Worm (Caenorhabditis elegans) whole organism, late embryonic: Measurements from ENCODE around the gene T28D6.5.

ENCODE experiments used
- K02D7.2 ChIP-seq: sonication (generic microtip); optimal IDR thresholded peaks from 2 replicates; lab custom pipeline; 2017; ENCODE audit warnings: mild to moderate bottlenecking, missing genetic modification characterization, missing compliant biosample characterization
- K09A11.1 ChIP-seq: sonication (generic microtip); optimal IDR thresholded peaks from 2 replicates; lab custom pipeline; 2017; ENCODE audit warnings: antibody characterized with exemption, mild to moderate bottlenecking, missing genetic modification characterization, missing compliant biosample characterization; ENCODE audit not compliant: insufficient read depth
- Y22D7AL.16 ChIP-seq: sonication (generic microtip); optimal IDR thresholded peaks from 2 replicates; lab custom pipeline; 2016; ENCODE audit warnings: missing genetic modification characterization, missing compliant biosample characterization
- ahr-1 ChIP-seq: sonication (generic microtip); optimal IDR thresholded peaks from 2 replicates; lab custom pipeline; 2016; ENCODE audit warnings: missing genetic modification characterization, missing compliant biosample characterization
- ama-1 ChIP-seq: fragments of 150-350 bp; optimal IDR thresholded peaks from 2 replicates; lab custom pipeline; 2014
- ceh-14 ChIP-seq: sonication (generic microtip); optimal IDR thresholded peaks from 2 replicates; lab custom pipeline; 2016; ENCODE audit warnings: missing genotype, missing genetic modification characterization, missing compliant biosample characterization
- ceh-2 ChIP-seq: sonication (generic microtip); optimal IDR thresholded peaks from 2 replicates; lab custom pipeline; 2016; ENCODE audit warnings: missing genotype, missing genetic modification characterization, missing compliant biosample characterization
- ceh-22 ChIP-seq: sonication (generic microtip); optimal IDR thresholded peaks from 2 replicates; lab custom pipeline; 2017; ENCODE audit warnings: missing biosample characterization, missing genetic modification characterization
- ceh-24 ChIP-seq: sonication (generic microtip); optimal IDR thresholded peaks from 2 replicates; lab custom pipeline; 2016; ENCODE audit warnings: mild to moderate bottlenecking, missing genetic modification characterization, missing compliant biosample characterization
- ceh-30 ChIP-seq: fragments of 150-350 bp; optimal IDR thresholded peaks from 2 replicates; lab custom pipeline; 2014; ENCODE audit warnings: missing biosample characterization, missing genetic modification characterization
- ceh-34 ChIP-seq: sonication (generic microtip); optimal IDR thresholded peaks from 2 replicates; lab custom pipeline; 2016; ENCODE audit warnings: mild to moderate bottlenecking, missing genetic modification characterization, missing compliant biosample characterization
- ceh-45 ChIP-seq: fragments of 200-800 bp; sonication (Bioruptor generic); IDR thresholded peaks from 2 replicates; pipeline ENCODE4 v1.3.6; 2022; ENCODE audit warnings: missing genetic modification reagents, missing genetic modification characterization, missing compliant biosample characterization
- ceh-9 ChIP-seq: sonication (generic microtip); optimal IDR thresholded peaks from 2 replicates; lab custom pipeline; 2016; ENCODE audit warnings: mild to moderate bottlenecking, missing genetic modification characterization, inconsistent platforms, missing compliant biosample characterization
- che-1 ChIP-seq: sonication (generic microtip); optimal IDR thresholded peaks from 2 replicates; lab custom pipeline; 2016; ENCODE audit warnings: mild to moderate bottlenecking, missing genetic modification characterization, missing compliant biosample characterization
- dve-1 ChIP-seq: sonication (generic microtip); optimal IDR thresholded peaks from 2 replicates; lab custom pipeline; 2017; ENCODE audit warnings: antibody characterized with exemption, mild to moderate bottlenecking, missing genetic modification characterization, missing compliant biosample characterization
- elt-2 ChIP-seq: sonication (generic microtip); optimal IDR thresholded peaks from 2 replicates; lab custom pipeline; 2016; ENCODE audit warnings: missing genetic modification reagents, missing genetic modification characterization, missing compliant biosample characterization
- fax-1 ChIP-seq: sonication (generic microtip); optimal IDR thresholded peaks from 2 replicates; lab custom pipeline; 2016; ENCODE audit warnings: missing genotype, missing genetic modification characterization, missing compliant biosample characterization
- fkh-10 ChIP-seq: fragments of 150-350 bp; optimal IDR thresholded peaks from 2 replicates; lab custom pipeline; 2014; ENCODE audit warnings: missing biosample characterization, missing genetic modification reagents, missing genetic modification characterization
- hlh-30 ChIP-seq: sonication (generic microtip); optimal IDR thresholded peaks from 2 replicates; lab custom pipeline; 2017; ENCODE audit warnings: antibody characterized with exemption, missing genetic modification characterization, missing compliant biosample characterization; ENCODE audit not compliant: insufficient read depth
- hlh-6 ChIP-seq: sonication (generic microtip); optimal IDR thresholded peaks from 2 replicates; lab custom pipeline; 2016; ENCODE audit warnings: missing genotype, missing genetic modification characterization, missing compliant biosample characterization
- hlh-8 ChIP-seq: sonication (generic microtip); optimal IDR thresholded peaks from 2 replicates; lab custom pipeline; 2016; ENCODE audit warnings: missing genotype, missing genetic modification characterization, missing compliant biosample characterization
- lim-6 ChIP-seq: sonication (generic microtip); optimal IDR thresholded peaks from 2 replicates; lab custom pipeline; 2016; ENCODE audit warnings: missing genetic modification characterization, missing compliant biosample characterization
- lin-11 ChIP-seq: fragments of 200-800 bp; sonication (Bioruptor generic); optimal IDR thresholded peaks from 2 replicates; lab custom pipeline; 2018; ENCODE audit warnings: mild to moderate bottlenecking, missing genetic modification characterization, missing compliant biosample characterization
- madf-2 ChIP-seq: sonication (generic microtip); optimal IDR thresholded peaks from 2 replicates; lab custom pipeline; 2017; ENCODE audit warnings: missing genetic modification characterization, missing compliant biosample characterization
- mec-3 ChIP-seq: sonication (generic microtip); optimal IDR thresholded peaks from 2 replicates; lab custom pipeline; 2016; ENCODE audit warnings: borderline replicate concordance, missing genetic modification characterization, missing compliant biosample characterization
- npax-4 ChIP-seq: sonication (generic microtip); optimal IDR thresholded peaks from 2 replicates; lab custom pipeline; 2016; ENCODE audit warnings: missing genetic modification characterization, missing compliant biosample characterization
- pat-9 ChIP-seq: fragments of 200-800 bp; sonication (Bioruptor generic); optimal IDR thresholded peaks from 2 replicates; lab custom pipeline; 2018; ENCODE audit warnings: mild to moderate bottlenecking, missing genetic modification characterization, moderate library complexity, missing compliant biosample characterization
- pha-2 ChIP-seq: sonication (generic microtip); optimal IDR thresholded peaks from 2 replicates; lab custom pipeline; 2017; ENCODE audit warnings: mild to moderate bottlenecking, missing genetic modification characterization, missing compliant biosample characterization
- pha-4 ChIP-seq: fragments of 150-350 bp; optimal IDR thresholded peaks from 2 replicates; lab custom pipeline; 2018; ENCODE audit warnings: missing biosample characterization, missing genetic modification reagents, missing genetic modification characterization
- pqm-1 ChIP-seq: sonication (generic microtip); optimal IDR thresholded peaks from 2 replicates; lab custom pipeline; 2016; ENCODE audit warnings: missing genetic modification characterization, missing compliant biosample characterization
- sdc-2 ChIP-seq: sonication (generic microtip); optimal IDR thresholded peaks from 2 replicates; lab custom pipeline; 2016; ENCODE audit warnings: missing genotype, missing genetic modification characterization, missing compliant biosample characterization
- sox-4 ChIP-seq: sonication (generic microtip); optimal IDR thresholded peaks from 2 replicates; lab custom pipeline; 2017; ENCODE audit warnings: mild to moderate bottlenecking, missing genetic modification characterization, inconsistent platforms, missing compliant biosample characterization
- syd-9 ChIP-seq: sonication (generic microtip); optimal IDR thresholded peaks from 2 replicates; lab custom pipeline; 2016; ENCODE audit warnings: mild to moderate bottlenecking, missing genetic modification characterization, moderate library complexity, missing compliant biosample characterization
- tbx-2 ChIP-seq: sonication (generic microtip); optimal IDR thresholded peaks from 2 replicates; lab custom pipeline; 2016; ENCODE audit warnings: missing genetic modification characterization, missing compliant biosample characterization
- tbx-7 ChIP-seq: sonication (generic microtip); optimal IDR thresholded peaks from 2 replicates; lab custom pipeline; 2016; ENCODE audit warnings: missing genotype, missing genetic modification characterization, missing compliant biosample characterization
- unc-3 ChIP-seq, 2 experiments: fragments of 200-800 bp in 1 of 2; sonication (Bioruptor generic) in 1 of 2; sonication (generic microtip) in 1 of 2; conservative IDR thresholded peaks in 1 of 2; optimal IDR thresholded peaks in 1 of 2; 2 replicates each; pipeline versions ENCODE4 v1.3.6 to Lab custom; 2016 to 2022; ENCODE audit warnings: missing compliant biosample characterization in 2 of 2, missing genetic modification characterization in 2 of 2, missing genetic modification reagents in 1 of 2
- unc-42 ChIP-seq: sonication (generic microtip); optimal IDR thresholded peaks from 2 replicates; lab custom pipeline; 2016; ENCODE audit warnings: missing genotype, missing genetic modification characterization, missing compliant biosample characterization
- unc-55 ChIP-seq: sonication (generic microtip); optimal IDR thresholded peaks from 2 replicates; lab custom pipeline; 2017; ENCODE audit warnings: missing biosample characterization, missing genetic modification reagents, missing genetic modification characterization
- zip-5 ChIP-seq: sonication (generic microtip); optimal IDR thresholded peaks from 2 replicates; lab custom pipeline; 2016; ENCODE audit warnings: missing genetic modification characterization, missing compliant biosample characterization
- ztf-16 ChIP-seq: sonication (generic microtip); optimal IDR thresholded peaks from 2 replicates; lab custom pipeline; 2017; ENCODE audit warnings: missing genetic modification characterization, missing compliant biosample characterization

The T28D6.5 gene

DNA sequence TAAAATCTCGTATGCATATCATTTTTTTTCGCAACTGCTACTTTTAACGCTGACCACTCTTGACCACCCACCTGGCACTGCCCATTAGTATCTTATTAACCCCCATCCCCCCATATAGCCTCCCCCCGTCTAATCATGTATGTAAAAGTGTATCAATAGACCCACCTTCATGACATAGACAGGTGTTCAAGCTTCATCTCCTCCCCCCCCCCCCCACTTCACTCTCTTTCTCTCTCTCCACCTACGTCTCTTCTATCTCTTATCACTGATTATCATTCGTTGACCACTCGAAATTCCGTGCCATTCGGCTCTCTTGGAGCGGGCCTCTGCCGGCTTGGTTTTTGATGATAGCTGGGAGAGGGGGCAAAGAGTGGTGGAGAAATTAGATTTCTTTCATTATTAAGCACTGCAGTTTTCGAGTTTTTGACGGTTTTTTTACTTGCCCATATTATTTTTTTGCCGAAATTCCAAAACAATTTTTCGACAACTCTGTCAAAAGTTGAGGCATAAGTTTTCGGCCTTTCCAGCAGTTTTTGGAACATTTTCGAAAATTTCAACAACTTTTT lies 22.4 kb downstream of the T28D6.5 start:
- no peak for TF ChIP-seq ceh-2 (tag; lab: Kevin White, UChicago)
- TF ChIP-seq unc-55 = peak; percentile 8
- TF ChIP-seq sox-4 = peak; percentile 36
- TF ChIP-seq hlh-30 (tag; lab: Kevin White, UChicago) = no peak
- TF ChIP-seq pha-4 = no peak
- no peak for TF ChIP-seq Y22D7AL.16 (tag; lab: Kevin White, UChicago)
- TF ChIP-seq, all 69 proteins: peak for 2

DNA sequence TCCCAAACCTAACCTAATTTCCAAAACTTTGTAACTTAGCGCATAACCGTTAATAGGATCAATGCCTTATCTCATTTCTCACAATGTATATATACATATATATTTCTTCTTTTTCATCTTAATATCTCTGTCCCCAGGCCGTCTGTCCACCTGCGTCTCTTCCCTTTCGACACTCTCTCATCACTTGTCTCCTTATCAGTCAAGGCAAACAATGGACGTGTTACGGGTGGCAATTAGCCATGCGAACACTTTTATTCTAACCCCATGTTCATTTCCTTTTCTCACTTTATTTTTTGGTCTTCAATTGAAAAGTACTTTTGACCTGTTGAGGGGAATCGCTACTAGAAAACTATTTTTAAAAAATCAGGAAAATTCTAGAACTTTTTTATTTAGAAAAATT lies 23.9 kb downstream of the T28D6.5 start:
- TF ChIP-seq hlh-8 (no peak), elt-2 (tag; lab: Kevin White, UChicago) (peak; percentile 71), fkh-10 (GFP tag; lab: Kevin White, UChicago) (no peak)

DNA sequence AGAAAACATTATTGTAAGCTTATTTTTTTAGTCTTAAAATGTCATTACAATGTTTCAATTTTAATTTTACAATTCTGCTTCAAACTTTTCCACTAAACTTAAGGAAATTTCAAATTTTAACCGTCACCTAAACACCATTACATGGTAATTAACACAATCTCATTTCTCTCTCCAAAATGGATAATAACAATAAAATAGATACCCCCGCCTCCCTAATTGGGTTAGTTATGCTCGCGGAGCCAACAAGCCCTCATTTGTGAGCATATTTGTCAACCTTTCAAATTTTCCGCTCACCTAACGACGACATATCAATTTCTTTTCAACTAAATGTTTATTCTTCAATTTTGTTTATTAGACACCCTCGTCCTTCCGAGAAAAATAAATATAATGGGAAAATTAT lies 24.8 kb downstream of the T28D6.5 start:
- TF ChIP-seq ceh-22 (no peak), ceh-9 (tag; lab: Kevin White, UChicago) (no peak), ceh-24 (tag; lab: Kevin White, UChicago) (no peak), unc-42 (tag; lab: Kevin White, UChicago) (peak; percentile 92), K09A11.1 (tag; lab: Kevin White, UChicago) (no peak)

DNA sequence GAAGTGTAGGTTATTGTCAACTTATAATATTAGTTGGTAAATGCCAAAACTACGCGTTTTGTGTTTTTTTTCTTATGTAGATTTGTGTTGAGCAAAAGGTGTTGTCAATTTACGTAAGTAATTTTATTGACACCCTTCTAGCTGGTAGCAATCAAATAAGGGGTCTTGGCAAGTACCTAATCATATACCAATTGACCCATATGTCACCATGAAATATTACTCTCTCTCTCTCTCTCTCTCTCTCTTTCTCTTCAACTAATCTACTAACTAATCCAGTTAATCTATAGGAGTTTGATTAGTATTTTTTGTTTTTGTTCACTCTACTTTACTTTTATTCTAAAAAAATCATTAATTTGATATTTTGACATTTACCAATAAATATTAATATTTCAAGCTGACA lies 25.9 kb downstream of the T28D6.5 start:
- TF ChIP-seq lim-6 (no peak), madf-2 (tag; lab: Kevin White, UChicago) (no peak), pqm-1 (tag; lab: Kevin White, UChicago) (no peak), unc-42 (tag; lab: Kevin White, UChicago) (peak; percentile 34), ceh-14 (tag; lab: Kevin White, UChicago) (peak; percentile 52), ahr-1 (tag; lab: Kevin White, UChicago) (no peak), K02D7.2 (tag; lab: Kevin White, UChicago) (no peak), che-1 (no peak)

DNA sequence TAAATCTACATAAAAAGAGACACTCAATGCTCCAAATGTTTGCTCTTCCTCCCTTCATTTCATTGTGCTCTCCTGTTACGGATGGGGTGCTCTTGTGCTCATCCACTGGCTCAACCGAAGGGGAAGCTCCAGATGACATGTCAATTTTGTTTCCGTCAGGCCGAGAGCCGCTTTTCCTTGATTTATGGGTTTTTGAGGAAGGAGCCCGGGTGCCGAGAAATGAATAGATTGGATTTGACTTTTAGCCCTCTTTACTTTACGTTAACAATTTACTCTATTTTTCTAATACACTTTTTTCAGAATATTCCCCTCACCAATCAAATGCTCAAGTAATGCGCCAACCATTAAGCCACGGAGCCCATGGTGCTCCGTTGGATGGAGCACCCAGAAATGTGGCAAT lies 26.7 kb downstream of the T28D6.5 start, which contains the start of gene T28D6.4:
TSS of gene T28D6.4 (plus strand) at position 301 of the 400 bp plus-strand sequence.
- TF ChIP-seq pha-2 (tag; lab: Kevin White, UChicago) (no peak), ceh-45 (GFP tag; lab: Robert Waterston, UW) (no peak), tbx-7 (tag; lab: Kevin White, UChicago) (no peak), ceh-30 (tag; lab: Kevin White, UChicago) (no peak), dve-1 (tag; lab: Kevin White, UChicago) (no peak), sdc-2 (tag; lab: Kevin White, UChicago) (no peak), pat-9 (tag; lab: Kevin White, UChicago) (no peak)

DNA sequence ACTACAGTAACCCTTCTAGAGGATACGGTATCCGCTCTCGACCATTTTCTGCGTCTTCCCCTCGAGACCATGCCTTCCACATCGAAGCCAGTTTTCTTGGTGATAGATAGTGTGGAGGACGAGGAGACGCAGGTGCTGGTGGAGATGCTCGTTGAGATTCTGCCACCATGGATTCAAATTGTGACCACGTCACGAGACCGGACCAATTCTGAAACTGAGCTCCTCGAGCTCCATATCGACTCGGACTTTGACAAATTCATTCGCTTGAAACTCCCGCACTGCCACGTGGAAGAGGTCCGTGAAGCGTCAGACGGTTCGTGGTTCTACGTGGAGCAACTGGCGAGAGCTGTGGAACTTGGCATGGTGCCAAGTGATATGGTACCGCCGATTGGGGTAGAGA lies 27.9 kb downstream of the T28D6.5 start:
- no peak for TF ChIP-seq npax-4 (tag; lab: Kevin White, UChicago)
- TF ChIP-seq tbx-7 (tag; lab: Kevin White, UChicago) = no peak
- TF ChIP-seq ceh-2 (tag; lab: Kevin White, UChicago) = no peak
- TF ChIP-seq ceh-14 (tag; lab: Kevin White, UChicago) = no peak
- no peak for TF ChIP-seq zip-5 (tag; lab: Kevin White, UChicago)
- no peak for TF ChIP-seq syd-9 (tag; lab: Kevin White, UChicago)
- no peak for TF ChIP-seq ztf-16 (tag; lab: Kevin White, UChicago)
- no peak for TF ChIP-seq ceh-34 (tag; lab: Kevin White, UChicago)
- no peak for TF ChIP-seq mec-3 (tag; lab: Kevin White, UChicago)
- no peak for TF ChIP-seq ama-1 (lab: Kevin White, UChicago)
- no peak for TF ChIP-seq fax-1 (tag; lab: Kevin White, UChicago)
- TF ChIP-seq Y22D7AL.16 (tag; lab: Kevin White, UChicago) = no peak
- TF ChIP-seq pqm-1 (tag; lab: Kevin White, UChicago) = no peak
- TF ChIP-seq lin-11 (tag; lab: Kevin White, UChicago) = no peak
- no peak for TF ChIP-seq hlh-30 (tag; lab: Kevin White, UChicago)
- no peak for TF ChIP-seq hlh-6 (tag; lab: Kevin White, UChicago)
- TF ChIP-seq tbx-2 (tag; lab: Kevin White, UChicago) = no peak
- no peak for TF ChIP-seq dve-1 (tag; lab: Kevin White, UChicago)
- TF ChIP-seq unc-3 (GFP tag; conservative IDR thresholded peaks at IDR 0.05; lab: Robert Waterston, UW) = no peak
- TF ChIP-seq unc-3 (tag; optimal IDR thresholded peaks at IDR 0.05; lab: Kevin White, UChicago) = no peak
- no peak for TF ChIP-seq fkh-10 (GFP tag; lab: Kevin White, UChicago)
